Worm (Caenorhabditis elegans) whole organism, midembryonic: ENCODE data around the gene C54D10.3.

Experiments used
- T22C8.4 ChIP-seq: fragments of 200-800 bp; sonication (Bioruptor generic); IDR thresholded peaks from 2 replicates; pipeline ENCODE4 v1.3.6; 2022; ENCODE audit warnings: missing genetic modification characterization, missing compliant biosample characterization
- cog-1 ChIP-seq: sonication (generic microtip); optimal IDR thresholded peaks from 2 replicates; lab custom pipeline; 2016; ENCODE audit warnings: missing genetic modification characterization, missing compliant biosample characterization
- flt-1 ChIP-seq: fragments of 200-800 bp; sonication (Bioruptor generic); IDR thresholded peaks from 2 replicates; pipeline ENCODE4 v1.3.6; 2022; ENCODE audit warnings: missing genetic modification characterization, missing compliant biosample characterization
- klf-2 ChIP-seq: fragments of 200-800 bp; sonication (Bioruptor generic); conservative IDR thresholded peaks from 2 replicates; pipeline ENCODE4 v1.3.6; 2022; ENCODE audit warnings: missing genetic modification reagents, missing genetic modification characterization, missing compliant biosample characterization
- med-1 ChIP-seq: sonication (generic microtip); optimal IDR thresholded peaks from 2 replicates; lab custom pipeline; 2017; ENCODE audit warnings: missing genetic modification characterization, mild to moderate bottlenecking, missing compliant biosample characterization, antibody characterized with exemption, missing genetic modification reagents; ENCODE audit not compliant: insufficient read depth
- ref-1 ChIP-seq: fragments of 200-800 bp; sonication (Bioruptor generic); conservative IDR thresholded peaks from 2 replicates; pipeline ENCODE4 v1.3.6; 2022; ENCODE audit warnings: missing genetic modification reagents, missing genetic modification characterization, missing compliant biosample characterization
- tab-1 ChIP-seq: fragments of 200-800 bp; sonication (Bioruptor generic); IDR thresholded peaks from 2 replicates; pipeline ENCODE4 v1.3.6; 2022; ENCODE audit warnings: missing genetic modification characterization, missing compliant biosample characterization
- ztf-23 ChIP-seq: fragments of 200-800 bp; sonication (Bioruptor generic); IDR thresholded peaks from 2 replicates; pipeline ENCODE4 v1.3.6; 2022; ENCODE audit warnings: missing genetic modification reagents, missing genetic modification characterization, missing compliant biosample characterization
- ztf-29 ChIP-seq: fragments of 200-800 bp; sonication (Bioruptor generic); IDR thresholded peaks from 2 replicates; pipeline ENCODE4 v1.3.6; 2022; ENCODE audit warnings: missing genetic modification reagents, missing genetic modification characterization, missing compliant biosample characterization

C54D10.3 gene

ce11 chrV:12462908-12463307, 44.5 kb downstream of the C54D10.3 start, which contains the start of gene egl-10:
egl-10 (minus strand) TSS chrV:12463008.
- no peak for TF ChIP-seq ztf-23
- TF ChIP-seq T22C8.4 (GFP tag; lab: Robert Waterston, UW), result no peak
- no peak for TF ChIP-seq klf-2 (GFP tag; lab: Robert Waterston, UW)
- no peak for TF ChIP-seq cog-1 (tag; lab: Kevin White, UChicago)
- no peak for TF ChIP-seq ztf-29 (GFP tag; lab: Robert Waterston, UW)
- TF ChIP-seq ref-1 (GFP tag; lab: Robert Waterston, UW), result no peak
- TF ChIP-seq tab-1, result no peak
- no peak for TF ChIP-seq med-1 (GFP tag; lab: Kevin White, UChicago)
- no peak for TF ChIP-seq flt-1 (GFP tag; lab: Robert Waterston, UW)

DNA sequence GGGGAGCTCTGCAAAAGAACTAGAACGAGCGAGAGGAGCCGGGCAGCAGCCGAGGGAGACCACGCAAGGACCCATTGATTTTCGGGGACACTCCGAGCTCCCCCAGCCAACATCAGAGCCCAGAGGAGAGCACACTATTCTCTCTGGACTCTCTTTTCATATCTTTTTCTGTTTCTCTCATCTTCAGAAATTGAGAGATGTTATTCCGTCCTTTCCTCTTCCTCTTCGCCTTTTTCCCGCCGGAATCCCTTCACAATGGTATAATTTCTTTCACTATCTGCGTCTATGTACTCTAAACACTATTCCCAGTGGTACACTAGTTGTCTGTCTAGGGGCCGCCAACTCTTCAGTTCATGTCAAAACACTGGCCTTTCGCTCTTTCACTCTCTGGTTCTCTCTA, 47.0 kb downstream of the C54D10.3 start:
- 0 out of 2 replicates have a peak, but pooled peaks have one; percentile 23 for TF ChIP-seq T22C8.4 (GFP tag; lab: Robert Waterston, UW)
- no peak for TF ChIP-seq klf-2 (GFP tag; lab: Robert Waterston, UW)
- TF ChIP-seq cog-1 (tag; lab: Kevin White, UChicago), result peak; percentile 87
- no peak for TF ChIP-seq med-1 (GFP tag; lab: Kevin White, UChicago)

- no peak for TF ChIP-seq med-1 (GFP tag; lab: Kevin White, UChicago)
- TF ChIP-seq cog-1 (tag; lab: Kevin White, UChicago), result no peak
- no peak for TF ChIP-seq flt-1 (GFP tag; lab: Robert Waterston, UW)
- no peak for TF ChIP-seq ztf-29 (GFP tag; lab: Robert Waterston, UW)
- no peak for TF ChIP-seq ref-1 (GFP tag; lab: Robert Waterston, UW)
- no peak for TF ChIP-seq T22C8.4 (GFP tag; lab: Robert Waterston, UW)
- no peak for TF ChIP-seq ztf-23
- TF ChIP-seq tab-1, result no peak
- TF ChIP-seq klf-2 (GFP tag; lab: Robert Waterston, UW), result no peak
These were observed 48.3 kb downstream of the C54D10.3 start for ce11 chrV:12466653-12467052.

- no peak for TF ChIP-seq tab-1
- no peak for TF ChIP-seq ref-1 (GFP tag; lab: Robert Waterston, UW)
- TF ChIP-seq klf-2 (GFP tag; lab: Robert Waterston, UW), result no peak
- no peak for TF ChIP-seq med-1 (GFP tag; lab: Kevin White, UChicago)
- no peak for TF ChIP-seq ztf-23
- TF ChIP-seq T22C8.4 (GFP tag; lab: Robert Waterston, UW), result no peak
- no peak for TF ChIP-seq flt-1 (GFP tag; lab: Robert Waterston, UW)
- no peak for TF ChIP-seq cog-1 (tag; lab: Kevin White, UChicago)
These were observed 49.4 kb downstream of the C54D10.3 start for ce11 chrV:12467755-12468154.

DNA sequence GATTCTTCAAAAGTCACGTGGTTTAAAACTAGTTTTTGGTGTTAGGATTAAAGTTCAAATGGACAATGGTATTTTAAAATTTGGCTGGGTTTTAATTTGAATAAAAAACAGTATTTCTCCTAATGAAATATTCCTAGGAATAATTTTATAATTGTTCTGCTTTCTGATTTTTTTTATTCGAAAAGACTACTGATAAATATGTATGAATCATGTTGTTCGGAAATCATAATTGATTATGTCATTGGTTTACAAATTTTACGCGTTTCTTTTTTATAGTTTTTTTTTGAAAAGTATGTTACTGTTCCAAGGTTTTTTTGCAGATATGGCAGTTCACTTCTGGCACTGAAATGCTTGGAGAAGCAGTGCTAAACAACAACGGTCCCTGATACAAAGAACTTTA, 50.0 kb downstream of the C54D10.3 start, which contains the start of gene F28C1.3:
F28C1.3 (plus strand) TSS at position 301 of the 400 bp plus-strand sequence.
- no peak for TF ChIP-seq T22C8.4 (GFP tag; lab: Robert Waterston, UW)
- TF ChIP-seq cog-1 (tag; lab: Kevin White, UChicago), result no peak
- TF ChIP-seq flt-1 (GFP tag; lab: Robert Waterston, UW), result no peak
- no peak for TF ChIP-seq ztf-23
- TF ChIP-seq tab-1, result no peak
- TF ChIP-seq klf-2 (GFP tag; lab: Robert Waterston, UW), result no peak
